Worm (Caenorhabditis elegans) whole organism, early embryonic: ENCODE data around the gene catp-5.

Experiments
- ama-1 ChIP-seq: fragments of 150-350 bp; optimal IDR thresholded peaks from 2 replicates; lab custom pipeline; 2014
- flt-1 ChIP-seq: fragments of 200-800 bp; sonication (Bioruptor generic); IDR thresholded peaks from 2 replicates; pipeline ENCODE4 v1.3.6; 2022; ENCODE audit warnings: missing genetic modification characterization, missing compliant biosample characterization
- hmbx-1 ChIP-seq: sonication (generic microtip); optimal IDR thresholded peaks from 2 replicates; lab custom pipeline; 2016; ENCODE audit warnings: mild to moderate bottlenecking, missing genetic modification characterization, missing compliant biosample characterization
- hmg-4 ChIP-seq: fragments of 200-800 bp; sonication (Bioruptor generic); optimal IDR thresholded peaks from 2 replicates; lab custom pipeline; 2018; ENCODE audit warnings: mild to moderate bottlenecking, missing genetic modification characterization, missing compliant biosample characterization
- pes-1 ChIP-seq: fragments of 200-800 bp; sonication (Bioruptor generic); IDR thresholded peaks from 2 replicates; pipeline ENCODE4 v1.3.6; 2022; ENCODE audit warnings: missing genetic modification reagents, missing genetic modification characterization, missing compliant biosample characterization
- scrt-1 ChIP-seq: fragments of 200-800 bp; sonication (Bioruptor generic); IDR thresholded peaks from 2 replicates; pipeline ENCODE4 v1.3.6; 2022; ENCODE audit warnings: missing genetic modification characterization, missing compliant biosample characterization
- tbx-37 ChIP-seq: fragments of 200-800 bp; sonication (Bioruptor generic); conservative IDR thresholded peaks from 2 replicates; pipeline ENCODE4 v1.3.6; 2022; ENCODE audit warnings: missing genetic modification reagents, missing genetic modification characterization, missing compliant biosample characterization

DNA sequence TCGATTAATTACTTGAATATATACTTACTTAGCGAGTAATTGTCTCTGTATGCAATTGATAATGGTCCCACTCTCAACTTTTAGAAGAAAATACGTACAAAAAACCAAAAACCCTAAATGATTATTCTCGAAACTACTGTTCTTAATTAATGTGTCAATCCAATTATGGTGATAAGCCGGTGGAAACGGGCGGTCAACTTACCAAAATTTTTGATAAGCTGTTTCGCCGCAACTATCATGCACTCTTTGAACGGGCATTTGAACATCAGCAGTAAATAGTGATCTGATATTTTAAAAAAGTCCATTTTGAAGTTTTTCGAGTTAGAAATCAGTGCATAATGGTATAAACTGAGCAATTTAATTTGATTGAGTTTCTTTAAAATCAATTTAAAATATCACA, 20.3 kb downstream of the catp-5 start:
- TF ChIP-seq ama-1 (no peak), pes-1 (GFP tag; lab: Robert Waterston, UW) (no peak), flt-1 (GFP tag; lab: Robert Waterston, UW) (no peak), hmbx-1 (tag; lab: Kevin White, UChicago) (no peak), hmg-4 (no peak), tbx-37 (GFP tag; lab: Robert Waterston, UW) (no peak), scrt-1 (GFP tag; lab: Robert Waterston, UW) (no peak)
